Fruit fly (Drosophila melanogaster) whole organism, embryonic: Measurements from ENCODE around the gene spirit.

Source experiments
- Aef1 ChIP-seq: fragments of 200-800 bp; sonication (Bioruptor generic); IDR thresholded peaks from 3 replicates; pipeline ENCODE4 v1.3.6; 2022; ENCODE audit warnings: missing biosample characterization, missing genetic modification characterization
- CG12071 ChIP-seq: fragments of 200-800 bp; sonication (Bioruptor generic); optimal IDR thresholded peaks from 3 replicates; lab custom pipeline; 2018; ENCODE audit warnings: missing biosample characterization, mild to moderate bottlenecking, missing genetic modification characterization
- CG12744 ChIP-seq: fragments of 200-800 bp; sonication (Bioruptor generic); optimal IDR thresholded peaks from 2 replicates; lab custom pipeline; 2016; ENCODE audit warnings: missing biosample characterization, missing genetic modification characterization
- CG15696 ChIP-seq: fragments of 200-800 bp; sonication (Bioruptor generic); optimal IDR thresholded peaks from 2 replicates; lab custom pipeline; 2019; ENCODE audit warnings: missing biosample characterization, mild to moderate bottlenecking, missing genetic modification characterization, moderate library complexity
- CG17829 ChIP-seq: fragments of 200-800 bp; optimal IDR thresholded peaks from 2 replicates; lab custom pipeline; 2019; ENCODE audit warnings: missing biosample characterization, mild to moderate bottlenecking, missing genetic modification characterization, moderate library complexity
- CG2120 ChIP-seq: fragments of 200-800 bp; sonication (Bioruptor generic); optimal IDR thresholded peaks from 3 replicates; lab custom pipeline; 2016; ENCODE audit warnings: missing biosample characterization, missing genetic modification characterization
- CG2678 ChIP-seq: fragments of 200-800 bp; sonication (Bioruptor generic); optimal IDR thresholded peaks from 3 replicates; lab custom pipeline; 2019; ENCODE audit warnings: missing biosample characterization, mild to moderate bottlenecking, missing genetic modification characterization, moderate library complexity
- CG2712 ChIP-seq: fragments of 200-800 bp; optimal IDR thresholded peaks from 3 replicates; lab custom pipeline; 2019; ENCODE audit warnings: missing biosample characterization, mild to moderate bottlenecking, missing genetic modification characterization, moderate library complexity
- CG30403 ChIP-seq: fragments of 200-800 bp; sonication (Bioruptor generic); optimal IDR thresholded peaks from 3 replicates; lab custom pipeline; 2016; ENCODE audit warnings: missing biosample characterization, missing genetic modification characterization
- CG34422 ChIP-seq: fragments of 200-800 bp; sonication (Bioruptor generic); IDR thresholded peaks from 3 replicates; pipeline ENCODE4 v1.3.6; 2022; ENCODE audit warnings: missing biosample characterization, missing genetic modification characterization
- CG4730 ChIP-seq: fragments of 200-800 bp; sonication (Bioruptor generic); IDR thresholded peaks from 2 replicates; pipeline ENCODE4 v1.3.6; 2022; ENCODE audit warnings: missing biosample characterization, missing genetic modification characterization
- CG7839 ChIP-seq: fragments of 200-800 bp; sonication (Bioruptor generic); optimal IDR thresholded peaks from 3 replicates; lab custom pipeline; 2018; ENCODE audit warnings: missing biosample characterization, mild to moderate bottlenecking, missing genetic modification characterization, moderate library complexity
- CG8924 ChIP-seq: fragments of 200-800 bp; optimal IDR thresholded peaks from 3 replicates; lab custom pipeline; 2019; ENCODE audit warnings: missing biosample characterization, mild to moderate bottlenecking, missing genetic modification characterization, moderate library complexity
- CG9876 ChIP-seq: fragments of 200-800 bp; sonication (Bioruptor generic); optimal IDR thresholded peaks from 2 replicates; lab custom pipeline; 2016; ENCODE audit warnings: missing biosample characterization, missing genetic modification characterization
- Fer1 ChIP-seq: fragments of 200-800 bp; sonication (Bioruptor generic); optimal IDR thresholded peaks from 2 replicates; lab custom pipeline; 2017; ENCODE audit warnings: missing biosample characterization, mild to moderate bottlenecking, missing genetic modification characterization
- Fer3 ChIP-seq: fragments of 200-800 bp; sonication (Bioruptor generic); optimal IDR thresholded peaks from 2 replicates; lab custom pipeline; 2018; ENCODE audit warnings: missing biosample characterization, mild to moderate bottlenecking, missing genetic modification characterization, moderate library complexity
- HLH3B ChIP-seq: fragments of 200-800 bp; sonication (Bioruptor generic); IDR thresholded peaks from 2 replicates; pipeline ENCODE4 v1.3.6; 2022; ENCODE audit warnings: missing biosample characterization, missing genetic modification characterization
- Hr51 ChIP-seq, 2 experiments: fragments of 200-800 bp; sonication (Bioruptor generic); optimal IDR thresholded peaks; 2 replicates in 1 of 2; 3 replicates in 1 of 2; lab custom pipeline; 2016 to 2018; ENCODE audit warnings: missing biosample characterization in 2 of 2, missing genetic modification characterization in 2 of 2, mild to moderate bottlenecking in 1 of 2, moderate library complexity in 1 of 2
- Max ChIP-seq: fragments of 200-800 bp; sonication (Bioruptor generic); optimal IDR thresholded peaks from 2 replicates; lab custom pipeline; 2016; ENCODE audit warnings: missing biosample characterization, mild to moderate bottlenecking, missing genetic modification characterization
- Optix ChIP-seq: fragments of 200-800 bp; sonication (Bioruptor generic); IDR thresholded peaks from 3 replicates; pipeline ENCODE4 v1.3.6; 2022; ENCODE audit warnings: missing biosample characterization, missing genetic modification characterization
- PHDP ChIP-seq: fragments of 200-800 bp; sonication (Bioruptor generic); optimal IDR thresholded peaks from 3 replicates; lab custom pipeline; 2018; ENCODE audit warnings: missing biosample characterization, mild to moderate bottlenecking, missing genetic modification characterization, moderate library complexity
- Pdp1 ChIP-seq, 2 experiments: fragments of 200-800 bp; sonication (Bioruptor generic); optimal IDR thresholded peaks; 3 replicates each; lab custom pipeline; 2016; ENCODE audit warnings: missing biosample characterization in 2 of 2, missing genetic modification characterization in 2 of 2, mild to moderate bottlenecking in 1 of 2, moderate library complexity in 1 of 2
- Ptx1 ChIP-seq: fragments of 200-800 bp; sonication (Bioruptor generic); IDR thresholded peaks from 2 replicates; pipeline ENCODE4 v1.3.6; 2022; ENCODE audit warnings: missing biosample characterization, missing genetic modification characterization
- Rfx ChIP-seq: fragments of 200-800 bp; sonication (Bioruptor generic); IDR thresholded peaks from 2 replicates; pipeline ENCODE4 v1.3.6; 2022; ENCODE audit warnings: missing biosample characterization, missing genetic modification characterization
- Six4 ChIP-seq: fragments of 200-800 bp; sonication (Bioruptor generic); optimal IDR thresholded peaks from 2 replicates; lab custom pipeline; 2016; ENCODE audit warnings: missing biosample characterization, missing genetic modification characterization
- Sox102F ChIP-seq: fragments of 200-800 bp; sonication (Bioruptor generic); optimal IDR thresholded peaks from 2 replicates; lab custom pipeline; 2018; ENCODE audit warnings: missing biosample characterization, mild to moderate bottlenecking, missing genetic modification characterization, moderate library complexity
- Trl ChIP-seq, 3 experiments: fragments of >200 bp in 2 of 3; fragments of 200-800 bp in 1 of 3; sonication (Bioruptor generic) in 1 of 3; optimal IDR thresholded peaks; 2 replicates in 1 of 3; 3 replicates in 2 of 3; lab custom pipeline; 2016 to 2017; ENCODE audit warnings: missing biosample characterization in 1 of 3, missing genetic modification characterization in 1 of 3
- az2 ChIP-seq: fragments of 200-800 bp; sonication (Bioruptor generic); optimal IDR thresholded peaks from 3 replicates; lab custom pipeline; 2016; ENCODE audit warnings: missing biosample characterization, missing genetic modification characterization
- bab2 ChIP-seq: fragments of 200-800 bp; sonication (Bioruptor generic); optimal IDR thresholded peaks from 2 replicates; lab custom pipeline; 2016; ENCODE audit warnings: missing biosample characterization, missing genetic modification characterization
- bcd ChIP-seq: fragments of 200-800 bp; sonication (Bioruptor generic); optimal IDR thresholded peaks from 2 replicates; lab custom pipeline; 2017; ENCODE audit warnings: missing biosample characterization, mild to moderate bottlenecking, missing genetic modification characterization
- cad ChIP-seq: fragments of >200 bp; optimal IDR thresholded peaks from 2 replicates; lab custom pipeline; 2017; ENCODE audit warnings: missing biosample characterization, missing genetic modification characterization
- crc ChIP-seq: fragments of 200-800 bp; sonication (Bioruptor generic); optimal IDR thresholded peaks from 2 replicates; lab custom pipeline; 2016; ENCODE audit warnings: missing biosample characterization, missing genetic modification characterization
- danr ChIP-seq: fragments of 200-800 bp; sonication (Bioruptor generic); IDR thresholded peaks from 2 replicates; pipeline ENCODE4 v1.3.6; 2022; ENCODE audit warnings: missing biosample characterization, missing genetic modification characterization
- dpn ChIP-seq, 2 experiments: fragments of 200-800 bp; sonication (Bioruptor generic); optimal IDR thresholded peaks; 3 replicates each; lab custom pipeline; 2016; ENCODE audit warnings: missing biosample characterization in 2 of 2, missing genetic modification characterization in 2 of 2
- eve ChIP-seq, 2 experiments: fragments of >200 bp; optimal IDR thresholded peaks; 2 replicates each; lab custom pipeline; 2017; ENCODE audit warnings: missing biosample characterization in 2 of 2, missing genetic modification characterization in 2 of 2
- gro ChIP-seq: fragments of 200-800 bp; sonication (Bioruptor generic); optimal IDR thresholded peaks from 2 replicates; lab custom pipeline; 2016; ENCODE audit warnings: missing biosample characterization, missing genetic modification characterization
- hkb ChIP-seq, 2 experiments: fragments of 200-800 bp in 1 of 2; fragments of >200 bp in 1 of 2; sonication (Bioruptor generic) in 1 of 2; IDR thresholded peaks in 1 of 2; optimal IDR thresholded peaks in 1 of 2; 2 replicates each; pipeline versions ENCODE4 v1.3.6 to Lab custom; 2017 to 2022; ENCODE audit warnings: missing biosample characterization in 1 of 2, missing genetic modification characterization in 1 of 2
- insv ChIP-seq, 2 experiments: fragments of 200-800 bp; sonication (Bioruptor generic); optimal IDR thresholded peaks; 3 replicates each; lab custom pipeline; 2016 to 2018; ENCODE audit warnings: missing biosample characterization in 2 of 2, missing genetic modification characterization in 2 of 2
- jigr1 ChIP-seq: fragments of 200-800 bp; sonication (Bioruptor generic); IDR thresholded peaks from 3 replicates; pipeline ENCODE4 v1.3.6; 2022; ENCODE audit warnings: missing biosample characterization, missing genetic modification characterization
- kay ChIP-seq: fragments of 200-800 bp; sonication (Bioruptor generic); optimal IDR thresholded peaks from 2 replicates; lab custom pipeline; 2016; ENCODE audit warnings: missing biosample characterization, missing genetic modification characterization
- onecut ChIP-seq: fragments of 200-800 bp; sonication (Bioruptor generic); IDR thresholded peaks from 2 replicates; pipeline ENCODE4 v1.3.6; 2022; ENCODE audit warnings: missing biosample characterization, missing genetic modification characterization
- prd ChIP-seq, 3 experiments: fragments of >200 bp in 2 of 3; fragments of 200-800 bp in 1 of 3; sonication (Bioruptor generic) in 1 of 3; optimal IDR thresholded peaks in 2 of 3; IDR thresholded peaks in 1 of 3; 2 replicates in 2 of 3; 3 replicates in 1 of 3; pipeline versions ENCODE4 v1.3.6 to Lab custom; 2017 to 2022; ENCODE audit warnings: missing biosample characterization in 1 of 3, missing genetic modification characterization in 1 of 3
- pum ChIP-seq: fragments of 200-800 bp; sonication (Bioruptor generic); optimal IDR thresholded peaks from 2 replicates; lab custom pipeline; 2016; ENCODE audit warnings: missing biosample characterization, missing genetic modification characterization
- row ChIP-seq: fragments of 200-800 bp; sonication (Bioruptor generic); IDR thresholded peaks from 3 replicates; pipeline ENCODE4 v1.3.6; 2022; ENCODE audit warnings: missing biosample characterization, missing genetic modification characterization
- sisA ChIP-seq: fragments of 200-800 bp; sonication (Bioruptor generic); IDR thresholded peaks from 2 replicates; pipeline ENCODE4 v1.3.6; 2022; ENCODE audit warnings: missing biosample characterization, missing genetic modification characterization
- sob ChIP-seq: fragments of 200-800 bp; sonication (Bioruptor generic); IDR thresholded peaks from 2 replicates; pipeline ENCODE4 v1.3.6; 2022; ENCODE audit warnings: missing biosample characterization, missing genetic modification characterization
- trh ChIP-seq: fragments of 200-800 bp; sonication (Bioruptor generic); optimal IDR thresholded peaks from 2 replicates; lab custom pipeline; 2016; ENCODE audit warnings: missing biosample characterization, missing genetic modification characterization
- ttk ChIP-seq: fragments of 200-800 bp; sonication (Bioruptor generic); IDR thresholded peaks from 2 replicates; pipeline ENCODE4 v2.1.2; 2022; ENCODE audit warnings: missing biosample characterization, missing genetic modification characterization
- unpg ChIP-seq: fragments of 200-800 bp; sonication (Bioruptor generic); optimal IDR thresholded peaks from 3 replicates; lab custom pipeline; 2018; ENCODE audit warnings: missing biosample characterization, mild to moderate bottlenecking, missing genetic modification characterization, moderate library complexity

spirit gene

dm6 chrX:8536649-8537048 is 36.7 kb downstream of the spirit start (continued):
- TF ChIP-seq CG4730 (GFP tag; lab: Robert Waterston, UW) = 0 out of 2 replicates have a peak, but pooled peaks have one; percentile 7
- TF ChIP-seq CG2712 (tag; lab: Kevin White, UChicago) = peak; percentile 10
- peak; percentile 58 for TF ChIP-seq Ptx1 (GFP tag; lab: Robert Waterston, UW)
- TF ChIP-seq CG8924 = peak; percentile 0
- TF ChIP-seq onecut (GFP tag; lab: Robert Waterston, UW) = no peak
- peak; percentile 10 for TF ChIP-seq unpg
- TF ChIP-seq bcd (GFP tag; lab: Kevin White, UChicago) = peak; percentile 7
- no peak for TF ChIP-seq CG12744 (GFP tag; lab: Kevin White, UChicago)
- TF ChIP-seq Optix (GFP tag; lab: Robert Waterston, UW) = no peak
- TF ChIP-seq sob (GFP tag; lab: Robert Waterston, UW) = peak; percentile 62
- TF ChIP-seq Hr51 (GFP tag; optimal IDR thresholded peaks at IDR 0.05; lab: Kevin White, UChicago) = peak in 1 of 2 experiments; percentile 48
- peak; percentile 4 for TF ChIP-seq CG30403
- TF ChIP-seq CG9876 (GFP tag; lab: Kevin White, UChicago) = no peak
- no peak for TF ChIP-seq CG15696
- 0 out of 3 replicates have a peak, but pooled peaks have one; percentile 32 for TF ChIP-seq Aef1 (GFP tag; lab: Robert Waterston, UW)
- TF ChIP-seq Six4 = no peak
- peak; percentile 27 to 41 for TF ChIP-seq dpn (GFP tag; optimal IDR thresholded peaks at IDR 0.05; lab: Kevin White, UChicago)
- TF ChIP-seq kay = peak; percentile 23
- peak; percentile 31 for TF ChIP-seq gro (GFP tag; lab: Kevin White, UChicago)
- TF ChIP-seq crc (GFP tag; lab: Kevin White, UChicago) = peak; percentile 4
- no peak for TF ChIP-seq trh (GFP tag; lab: Kevin White, UChicago)
- TF ChIP-seq Max = no peak
- 0 out of 2 replicates have a peak, but pooled peaks have one; percentile 41 for TF ChIP-seq HLH3B
- 0 out of 3 replicates have a peak, but pooled peaks have one; percentile 46 for TF ChIP-seq CG34422 (GFP tag; lab: Robert Waterston, UW)
- TF ChIP-seq az2 (GFP tag; lab: Kevin White, UChicago) = peak; percentile 2
- TF ChIP-seq Fer3 (tag; lab: Kevin White, UChicago) = peak; percentile 26
- TF ChIP-seq ttk (GFP tag; lab: Robert Waterston, UW) = peak; percentile 60
- TF ChIP-seq Pdp1 (GFP tag; optimal IDR thresholded peaks at IDR 0.05; lab: Kevin White, UChicago) = peak; percentile 25 to 46
- TF ChIP-seq sisA (GFP tag; lab: Robert Waterston, UW) = peak; percentile 58
- TF ChIP-seq Fer1 = peak; percentile 44
- no peak for TF ChIP-seq danr (GFP tag; lab: Robert Waterston, UW)
- TF ChIP-seq CG2678 = peak; percentile 61
- peak; percentile 57 for TF ChIP-seq CG7839 (tag; lab: Kevin White, UChicago)
- peak; percentile 59 for TF ChIP-seq Rfx (GFP tag; lab: Robert Waterston, UW)
- TF ChIP-seq eve (GFP tag; optimal IDR thresholded peaks at IDR 0.05; lab: Kevin White, UChicago) = peak in 1 of 2 experiments; percentile 6
- TF ChIP-seq cad (GFP tag; lab: Kevin White, UChicago) = no peak
- TF ChIP-seq insv (GFP tag; optimal IDR thresholded peaks at IDR 0.05; lab: Kevin White, UChicago) = no peak
- TF ChIP-seq CG17829 (tag; lab: Kevin White, UChicago) = no peak
- peak; percentile 5 for TF ChIP-seq pum (GFP tag; lab: Kevin White, UChicago)
- peak; percentile 31 for TF ChIP-seq bab2 (GFP tag; lab: Kevin White, UChicago)
- TF ChIP-seq CG12071 = peak; percentile 8
- no peak for TF ChIP-seq Trl (optimal IDR thresholded peaks at IDR 0.05; lab: Kevin White, UChicago)
- TF ChIP-seq Trl (GFP tag; optimal IDR thresholded peaks at IDR 0.05; lab: Kevin White, UChicago) = peak; percentile 46
- no peak for TF ChIP-seq hkb (optimal IDR thresholded peaks at IDR 0.05; lab: Kevin White, UChicago)
- peak; percentile 58; the same call in 1 of the 2 replicates for TF ChIP-seq hkb (GFP tag; IDR thresholded peaks at IDR 0.05; lab: Robert Waterston, UW)
- no peak for TF ChIP-seq jigr1
- TF ChIP-seq row = peak; percentile 65
- peak; percentile 24 for TF ChIP-seq Sox102F (GFP tag; lab: Kevin White, UChicago)
- no peak for TF ChIP-seq prd (optimal IDR thresholded peaks at IDR 0.05; lab: Kevin White, UChicago)
- TF ChIP-seq prd (GFP tag; IDR thresholded peaks at IDR 0.05; lab: Robert Waterston, UW) = peak; percentile 49; the same call in 1 of the 3 replicates
- peak; percentile 25 for TF ChIP-seq PHDP (tag; lab: Kevin White, UChicago)
- peak; percentile 44 for TF ChIP-seq CG2120 (GFP tag; lab: Kevin White, UChicago)
